Fruit fly (Drosophila melanogaster): ENCODE measurements around the gene CG9121.

dm6 chr2L:5100577-5100976 lies 49.7 kb upstream of the CG9121 start, which contains the start of gene Msp300:
- TF ChIP-seq acj6 (GFP tag; optimal IDR thresholded peaks at IDR 0.05) = no peak
- no peak for TF ChIP-seq Sox102F (GFP tag; optimal IDR thresholded peaks at IDR 0.05)
- no peak for TF ChIP-seq CG11762 (GFP tag; optimal IDR thresholded peaks at IDR 0.05; ENCODE audit: insufficient read depth)
- no peak for TF ChIP-seq CG32006 (GFP tag; optimal IDR thresholded peaks at IDR 0.05)
- TF ChIP-seq vri (GFP tag; optimal IDR thresholded peaks at IDR 0.05) = no peak
- no peak for TF ChIP-seq Gug (GFP tag; IDR thresholded peaks at IDR 0.05)
- TF ChIP-seq Blimp-1 (GFP tag; optimal IDR thresholded peaks at IDR 0.05) = no peak
- no peak for TF ChIP-seq salr (GFP tag; optimal IDR thresholded peaks at IDR 0.05)
- TF ChIP-seq fd85E (GFP tag; optimal IDR thresholded peaks at IDR 0.05) = no peak
- no peak for TF ChIP-seq Eip75B (GFP tag; optimal IDR thresholded peaks at IDR 0.05)
- no peak for TF ChIP-seq CG4318 (GFP tag; optimal IDR thresholded peaks at IDR 0.05)
- TF ChIP-seq CG8119 (GFP tag; IDR thresholded peaks at IDR 0.05) = no peak
- TF ChIP-seq svp (GFP tag) = no peak

All from whole organism, prepupa.